Worm (Caenorhabditis elegans): ENCODE data around the gene mrps-7.
A peak's percentile ranks its signal among the peaks of the same experiment; 100 is the strongest.

Gene mrps-7

DNA sequence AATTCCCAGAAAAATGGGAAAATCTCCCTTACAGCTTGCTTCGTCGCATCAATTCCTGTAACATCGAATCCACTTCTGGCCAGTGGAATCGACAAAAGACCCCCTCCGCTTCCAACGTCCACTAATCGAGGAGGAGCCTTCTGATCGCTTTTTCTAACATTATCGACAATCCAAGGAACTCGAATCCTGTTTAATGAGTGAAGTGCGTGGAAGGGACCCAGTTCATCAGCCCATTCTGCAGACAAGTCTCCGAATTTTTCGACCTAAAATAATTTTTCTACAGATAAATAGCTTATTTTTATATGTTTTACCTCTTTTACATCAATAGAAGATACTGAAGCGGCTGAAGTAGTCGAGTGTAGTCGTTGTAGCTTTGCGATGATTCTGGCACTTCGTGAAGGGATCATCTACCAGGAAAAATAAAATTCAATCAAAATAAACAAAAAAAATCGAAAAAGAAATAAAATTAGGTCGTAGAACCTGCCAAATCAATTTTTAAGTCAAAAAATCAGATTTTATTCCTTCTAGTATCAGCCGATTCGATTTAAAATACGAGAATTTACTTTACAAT is 28.5 kb upstream of the mrps-7 start, which contains the start of gene coq-3 (continued):
- no peak for TF ChIP-seq snpc-4 (tag; optimal IDR thresholded peaks at IDR 0.05)
- no peak for TF ChIP-seq ceh-20 (GFP tag; IDR thresholded peaks at IDR 0.05)
- no peak for TF ChIP-seq dmd-8 (GFP tag; IDR thresholded peaks at IDR 0.05)
- TF ChIP-seq aly-2 (tag; optimal IDR thresholded peaks at IDR 0.05), result no peak
- no peak for TF ChIP-seq unc-130 (GFP tag; optimal IDR thresholded peaks at IDR 0.05)
- no peak for TF ChIP-seq mxl-3 (GFP tag; optimal IDR thresholded peaks at IDR 0.05)
- TF ChIP-seq nhr-48 (tag; optimal IDR thresholded peaks at IDR 0.05), result no peak
- TF ChIP-seq ama-1 (optimal IDR thresholded peaks at IDR 0.05), result peak; percentile 29
- no peak for TF ChIP-seq ceh-28 (tag; optimal IDR thresholded peaks at IDR 0.05)
- TF ChIP-seq F37D6.2 (tag; optimal IDR thresholded peaks at IDR 0.05), result no peak
- TF ChIP-seq mdl-1 (tag; optimal IDR thresholded peaks at IDR 0.05), result no peak
- no peak for TF ChIP-seq dmd-6 (GFP tag; IDR thresholded peaks at IDR 0.05)
- TF ChIP-seq ceh-44 (GFP tag; IDR thresholded peaks at IDR 0.05), result no peak
- no peak for TF ChIP-seq fos-1 (tag; optimal IDR thresholded peaks at IDR 0.05)
- TF ChIP-seq duxl-1 (tag; optimal IDR thresholded peaks at IDR 0.05; ENCODE audit: poor library complexity), result no peak
- TF ChIP-seq arid-1 (GFP tag; conservative IDR thresholded peaks at IDR 0.05), result no peak
- no peak for TF ChIP-seq saeg-2 (GFP tag; IDR thresholded peaks at IDR 0.05)
- no peak for TF ChIP-seq tag-97 (GFP tag; IDR thresholded peaks at IDR 0.05)
- no peak for TF ChIP-seq nhr-77 (tag; optimal IDR thresholded peaks at IDR 0.05)
- TF ChIP-seq F49E8.2 (tag; optimal IDR thresholded peaks at IDR 0.05; ENCODE audit: borderline replicate concordance), result no peak
- no peak for TF ChIP-seq set-16 (GFP tag; IDR thresholded peaks at IDR 0.05)
- no peak for TF ChIP-seq unc-62 (GFP tag; optimal IDR thresholded peaks at IDR 0.05 in 1 of 2)
- no peak for TF ChIP-seq unc-62 (tag; optimal IDR thresholded peaks at IDR 0.05)
- TF ChIP-seq lin-39 (tag; optimal IDR thresholded peaks at IDR 0.05), result no peak
- no peak for TF ChIP-seq attf-4 (tag; optimal IDR thresholded peaks at IDR 0.05)
- no peak for TF ChIP-seq Y75B8A.6 (GFP tag; IDR thresholded peaks at IDR 0.05)
- no peak for TF ChIP-seq hlh-30 (tag; optimal IDR thresholded peaks at IDR 0.05; ENCODE audit: insufficient read depth)
- 0 out of 2 replicates have a peak, but pooled peaks have one; percentile 22 for TF ChIP-seq T26A8.4 (GFP tag; IDR thresholded peaks at IDR 0.05)
- TF ChIP-seq mes-2 (tag; optimal IDR thresholded peaks at IDR 0.05; ENCODE audit: poor library complexity, severe bottlenecking), result peak; percentile 28
- TF ChIP-seq mdt-29 (GFP tag; IDR thresholded peaks at IDR 0.05), result no peak
- TF ChIP-seq lin-29 (GFP tag; IDR thresholded peaks at IDR 0.05), result no peak
- TF ChIP-seq aha-1 (tag), result peak; percentile 85
- no peak for TF ChIP-seq madf-9 (GFP tag; conservative IDR thresholded peaks at IDR 0.05)
- TF ChIP-seq lin-38 (GFP tag; IDR thresholded peaks at IDR 0.05), result peak; percentile 23; the same call in 1 of the 2 replicates
- no peak for TF ChIP-seq mep-1 (tag; optimal IDR thresholded peaks at IDR 0.05)
- no peak for TF ChIP-seq madf-5 (GFP tag; IDR thresholded peaks at IDR 0.05)
- TF ChIP-seq ztf-11 (tag; optimal IDR thresholded peaks at IDR 0.05), result no peak
- no peak for TF ChIP-seq php-3 (GFP tag; IDR thresholded peaks at IDR 0.05)
- TF ChIP-seq cey-2 (tag; optimal IDR thresholded peaks at IDR 0.05; ENCODE audit: borderline replicate concordance, insufficient read depth), result no peak
- no peak for TF ChIP-seq vab-7 (GFP tag; IDR thresholded peaks at IDR 0.05)
- no peak for TF ChIP-seq ztf-7 (tag; optimal IDR thresholded peaks at IDR 0.05)
- no peak for TF ChIP-seq ceh-62 (tag; optimal IDR thresholded peaks at IDR 0.05)
- TF ChIP-seq zfp-3 (GFP tag; conservative IDR thresholded peaks at IDR 0.05), result 0 out of 2 replicates have a peak, but pooled peaks have one; percentile 12
- TF ChIP-seq dpl-1 (GFP tag; optimal IDR thresholded peaks at IDR 0.05), result no peak
- no peak for TF ChIP-seq gei-8 (GFP tag; optimal IDR thresholded peaks at IDR 0.05)

Measured in whole organism, L4 larva.